Worm (Caenorhabditis elegans): Measurements from ENCODE around the gene M60.7.

DNA sequence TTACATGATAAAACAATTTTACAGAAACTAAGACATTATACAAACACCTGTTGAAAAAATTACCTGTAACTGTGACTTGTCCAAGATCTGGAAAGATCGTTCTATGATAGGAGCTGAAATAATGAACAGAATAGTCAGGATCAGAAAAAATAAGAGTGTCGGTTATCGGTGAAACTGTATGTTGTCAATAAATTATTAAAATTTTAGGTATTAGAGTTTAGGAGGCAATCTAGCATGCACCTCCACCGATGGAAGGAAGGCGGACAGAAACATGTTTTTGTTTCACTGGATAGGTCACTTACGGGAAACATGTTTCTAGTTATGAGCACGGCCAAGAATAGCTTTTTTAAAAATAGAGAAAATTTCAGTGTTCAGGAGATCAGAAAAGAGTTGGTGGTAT lies 38.6 kb upstream of the M60.7 start, which contains the start of gene ced-13:
- no peak for TF ChIP-seq him-1 (tag; optimal IDR thresholded peaks at IDR 0.05)
- no peak for TF ChIP-seq W03F9.2 (tag; optimal IDR thresholded peaks at IDR 0.05)
- TF ChIP-seq dao-5 (tag; optimal IDR thresholded peaks at IDR 0.05), result no peak

Data from whole organism, L4/young adult.